Worm (Caenorhabditis elegans): ENCODE results near the gene C03B1.7.

DNA sequence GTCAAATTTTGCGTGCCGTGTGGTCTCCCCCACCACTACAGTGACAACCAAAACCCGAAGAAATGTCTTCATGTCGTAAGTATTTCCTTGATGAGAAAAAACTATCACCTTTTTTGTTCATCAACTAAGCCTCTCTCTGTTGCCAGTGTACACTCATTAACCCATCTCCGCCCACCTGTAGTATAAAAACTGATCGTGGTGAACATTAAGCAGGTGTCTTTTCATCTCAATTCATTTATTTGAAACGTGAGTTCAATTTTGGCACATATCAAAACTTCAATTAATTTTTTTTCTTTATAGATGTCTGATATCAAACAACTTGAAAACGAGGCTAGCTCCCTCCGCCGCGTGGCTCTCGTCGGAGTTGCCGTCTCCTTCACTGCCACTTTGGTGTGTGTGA lies 10.2 kb upstream of the C03B1.7 start, which contains the start of gene col-170:
- TF ChIP-seq ceh-31 (tag; optimal IDR thresholded peaks at IDR 0.05) (no peak), rnt-1 (tag; optimal IDR thresholded peaks at IDR 0.05) (no peak), che-1 (tag; optimal IDR thresholded peaks at IDR 0.05) (no peak)
